Fruit fly (Drosophila melanogaster): Measurements from ENCODE around the gene hyx.

Gene hyx

dm6 chr3R:9027082-9027481 is 11.5 kb upstream of the hyx start (continued):
- TF ChIP-seq odd (GFP tag; optimal IDR thresholded peaks at IDR 0.05) (no peak), Bgb (GFP tag; IDR thresholded peaks at IDR 0.05; ENCODE audit: partially characterized antibody) (no peak), B-H2 (GFP tag; optimal IDR thresholded peaks at IDR 0.05) (no peak), ken (GFP tag; IDR thresholded peaks at IDR 0.05) (no peak), CG12744 (GFP tag; optimal IDR thresholded peaks at IDR 0.05) (no peak), CG17912 (GFP tag; optimal IDR thresholded peaks at IDR 0.05) (no peak), kni (GFP tag; optimal IDR thresholded peaks at IDR 0.05) (peak; percentile 78), slp2 (GFP tag; optimal IDR thresholded peaks at IDR 0.05) (no peak), CG15269 (tag; optimal IDR thresholded peaks at IDR 0.05) (no peak), CG12942 (GFP tag; optimal IDR thresholded peaks at IDR 0.05) (no peak), tin (GFP tag; optimal IDR thresholded peaks at IDR 0.05) (no peak), CG6765 (GFP tag; optimal IDR thresholded peaks at IDR 0.05) (no peak), CG16813 (GFP tag; IDR thresholded peaks at IDR 0.05; ENCODE audit: partially characterized antibody) (no peak), CG4617 (GFP tag; optimal IDR thresholded peaks at IDR 0.05; ENCODE audit: borderline replicate concordance) (no peak), aop (GFP tag; IDR thresholded peaks at IDR 0.05) (peak; percentile 58; the same call in 1 of the 2 replicates), sr (GFP tag; IDR thresholded peaks at IDR 0.05) (no peak), her (GFP tag; optimal IDR thresholded peaks at IDR 0.05) (no peak), Deaf1 (tag; optimal IDR thresholded peaks at IDR 0.05) (no peak), nerfin-1 (tag; optimal IDR thresholded peaks at IDR 0.05) (peak; percentile 0), vvl (GFP tag; IDR thresholded peaks at IDR 0.05) (peak; percentile 62; the same call in 1 of the 2 replicates), H2.0 (GFP tag; IDR thresholded peaks at IDR 0.05) (no peak), CG18764 (GFP tag; optimal IDR thresholded peaks at IDR 0.05) (no peak), TFAM (GFP tag; optimal IDR thresholded peaks at IDR 0.05) (no peak), sima (GFP tag; optimal IDR thresholded peaks at IDR 0.05) (no peak), CG10979 (tag; optimal IDR thresholded peaks at IDR 0.05) (no peak), CG32532 (GFP tag; IDR thresholded peaks at IDR 0.05) (no peak), CG10209 (GFP tag; optimal IDR thresholded peaks at IDR 0.05) (no peak), CG11504 (tag; optimal IDR thresholded peaks at IDR 0.05) (no peak), prd (optimal IDR thresholded peaks at IDR 0.05) (no peak), prd (GFP tag; IDR thresholded peaks at IDR 0.05) (peak; percentile 10; the same call in 1 of the 3 replicates), HLHmδ (GFP tag; optimal IDR thresholded peaks at IDR 0.05) (peak; percentile 80), usp (GFP tag; optimal IDR thresholded peaks at IDR 0.05) (no peak), CG7963 (GFP tag; IDR thresholded peaks at IDR 0.05; ENCODE audit: partially characterized antibody) (no peak), grau (tag; optimal IDR thresholded peaks at IDR 0.05) (no peak), bowl (GFP tag; IDR thresholded peaks at IDR 0.05) (no peak), ara (GFP tag; IDR thresholded peaks at IDR 0.05) (0 out of 2 replicates have a peak, but pooled peaks have one; percentile 5), Myb (GFP tag; optimal IDR thresholded peaks at IDR 0.05) (no peak), crol (GFP tag; IDR thresholded peaks at IDR 0.05) (peak; percentile 33; the same call in 1 of the 2 replicates), nerfin-2 (GFP tag; IDR thresholded peaks at IDR 0.05; ENCODE audit: partially characterized antibody) (no peak), Oli (tag; optimal IDR thresholded peaks at IDR 0.05) (no peak), Hey (tag; optimal IDR thresholded peaks at IDR 0.05) (peak; percentile 98), maf-S (GFP tag; optimal IDR thresholded peaks at IDR 0.05) (no peak), ro (GFP tag; IDR thresholded peaks at IDR 0.05) (no peak), scrt (GFP tag; optimal IDR thresholded peaks at IDR 0.05) (no peak), CG16863 (GFP tag; optimal IDR thresholded peaks at IDR 0.05) (no peak), MESR4 (GFP tag; optimal IDR thresholded peaks at IDR 0.05) (no peak), CG1233 (GFP tag; optimal IDR thresholded peaks at IDR 0.05) (no peak), MBD-R2 (GFP tag; IDR thresholded peaks at IDR 0.05) (no peak), stwl (tag; optimal IDR thresholded peaks at IDR 0.05) (no peak), ftz-f1 (GFP tag; optimal IDR thresholded peaks at IDR 0.05) (no peak), CG9215 (GFP tag; IDR thresholded peaks at IDR 0.05) (no peak), Optix (GFP tag; IDR thresholded peaks at IDR 0.05) (no peak)
